Fruit fly (Drosophila melanogaster): Measurements from ENCODE around the gene CG9396.
A peak's percentile ranks its signal among the peaks of the same experiment; 100 is the strongest.

The CG9396 gene

DNA sequence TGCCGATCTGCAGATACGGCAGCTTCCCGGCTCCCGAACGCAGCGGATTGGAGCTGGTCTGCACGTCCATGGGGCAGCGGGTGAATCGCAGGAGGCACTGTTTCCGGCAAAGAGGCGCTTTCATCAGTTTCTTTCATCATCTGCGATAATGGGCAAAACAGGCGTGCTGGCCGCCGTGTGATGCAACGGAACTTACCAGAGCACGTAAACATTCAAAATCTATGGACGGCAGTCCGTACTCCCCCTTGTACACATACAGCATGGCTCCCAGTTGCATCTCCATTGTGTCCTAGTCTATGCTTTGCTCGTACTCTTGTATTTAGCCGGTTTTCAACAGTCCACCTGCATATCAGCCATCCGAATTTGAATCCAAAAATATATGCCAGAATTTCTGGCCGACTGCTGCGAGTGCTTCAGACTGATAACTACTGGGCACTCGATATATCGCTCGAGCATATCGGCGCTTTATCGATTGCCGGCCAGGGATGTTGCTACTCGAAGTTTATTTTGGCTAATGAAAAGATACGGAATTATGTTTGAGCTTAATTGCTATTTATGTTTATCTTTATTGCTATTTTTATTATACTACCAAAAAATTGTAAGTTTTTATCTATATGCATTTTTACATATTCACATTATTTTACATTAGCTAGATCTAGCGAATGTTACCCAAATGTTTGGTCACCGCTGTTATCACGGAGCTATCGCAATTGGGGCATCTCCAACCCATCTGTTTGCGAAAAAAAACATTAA is 8.0 kb downstream of the CG9396 start, which contains the start of the genes CG9393 and Vps45 (continued):
- TF ChIP-seq seq (GFP tag; IDR thresholded peaks at IDR 0.05) (no peak), tx (GFP tag; optimal IDR thresholded peaks at IDR 0.05) (peak; percentile 25), CG18619 (GFP tag; optimal IDR thresholded peaks at IDR 0.05) (peak; percentile 27), CG18599 (GFP tag; optimal IDR thresholded peaks at IDR 0.05) (no peak), CG42726 (GFP tag; IDR thresholded peaks at IDR 0.05; ENCODE audit: partially characterized antibody) (peak; percentile 82), br (optimal IDR thresholded peaks at IDR 0.05) (no peak), Atf-2 (GFP tag; optimal IDR thresholded peaks at IDR 0.05) (peak; percentile 11), HLH3B (GFP tag; IDR thresholded peaks at IDR 0.05) (no peak; the same call in 1 of the 2 replicates), ERR (GFP tag; optimal IDR thresholded peaks at IDR 0.05) (no peak), ap (GFP tag; IDR thresholded peaks at IDR 0.05) (no peak), ara (GFP tag; IDR thresholded peaks at IDR 0.05) (peak; percentile 37), CG12659 (GFP tag; optimal IDR thresholded peaks at IDR 0.05) (peak; percentile 78), CG1233 (GFP tag; optimal IDR thresholded peaks at IDR 0.05) (peak; percentile 15), hth (optimal IDR thresholded peaks at IDR 0.05) (no peak), insv (GFP tag; optimal IDR thresholded peaks at IDR 0.05) (peak in 1 of 2 experiments; percentile 44), CG3995 (GFP tag; optimal IDR thresholded peaks at IDR 0.05) (peak; percentile 92), mam (GFP tag; optimal IDR thresholded peaks at IDR 0.05) (peak; percentile 79), CG8281 (tag; optimal IDR thresholded peaks at IDR 0.05) (no peak), pros (GFP tag; optimal IDR thresholded peaks at IDR 0.05) (no peak), NC2α (GFP tag; optimal IDR thresholded peaks at IDR 0.05) (peak; percentile 29), CG11695 (GFP tag; IDR thresholded peaks at IDR 0.05) (no peak), Hey (tag; optimal IDR thresholded peaks at IDR 0.05) (no peak), repo (GFP tag; optimal IDR thresholded peaks at IDR 0.05) (no peak), Camta (GFP tag; optimal IDR thresholded peaks at IDR 0.05) (peak; percentile 54), Blimp-1 (GFP tag; optimal IDR thresholded peaks at IDR 0.05) (no peak), CG3847 (GFP tag; IDR thresholded peaks at IDR 0.05) (peak; percentile 70), CG6765 (GFP tag; optimal IDR thresholded peaks at IDR 0.05) (no peak), CG12744 (GFP tag; optimal IDR thresholded peaks at IDR 0.05) (peak; percentile 50), toy (GFP tag; IDR thresholded peaks at IDR 0.05) (no peak), pita (GFP tag; optimal IDR thresholded peaks at IDR 0.05) (no peak), sens (GFP tag) (peak; percentile 94), CG3065 (GFP tag; optimal IDR thresholded peaks at IDR 0.05) (peak; percentile 48), ttk (GFP tag; IDR thresholded peaks at IDR 0.05) (0 out of 2 replicates have a peak, but pooled peaks have one; percentile 7), chn (GFP tag; optimal IDR thresholded peaks at IDR 0.05) (peak; percentile 83), Myb (GFP tag; optimal IDR thresholded peaks at IDR 0.05) (peak; percentile 72), Pdp1 (GFP tag; optimal IDR thresholded peaks at IDR 0.05) (peak; percentile 68 to 94), CG4820 (GFP tag; optimal IDR thresholded peaks at IDR 0.05) (peak; percentile 50), CG17912 (GFP tag; optimal IDR thresholded peaks at IDR 0.05) (peak; percentile 0), CG17612 (GFP tag; IDR thresholded peaks at IDR 0.05) (no peak), vnd (GFP tag; IDR thresholded peaks at IDR 0.05; ENCODE audit: partially characterized antibody) (peak; percentile 95), CG5180 (GFP tag; optimal IDR thresholded peaks at IDR 0.05) (no peak), crp (GFP tag; optimal IDR thresholded peaks at IDR 0.05) (peak; percentile 28 to 82), CG12155 (GFP tag; optimal IDR thresholded peaks at IDR 0.05) (peak; percentile 63), wdn (GFP tag; IDR thresholded peaks at IDR 0.05) (no peak), dmrt11E (tag; optimal IDR thresholded peaks at IDR 0.05) (peak; percentile 59), CG14014 (GFP tag; IDR thresholded peaks at IDR 0.05) (no peak; the same call in 1 of the 2 replicates), Dad (GFP tag; optimal IDR thresholded peaks at IDR 0.05) (peak; percentile 64), CG1024 (GFP tag; IDR thresholded peaks at IDR 0.05) (no peak), CG12104 (GFP tag; optimal IDR thresholded peaks at IDR 0.05) (peak; percentile 27), cas (GFP tag; IDR thresholded peaks at IDR 0.05) (0 out of 2 replicates have a peak, but pooled peaks have one; percentile 36)

Data from whole organism, embryonic.